Fruit fly (Drosophila melanogaster) whole organism, embryonic: ENCODE results near the gene mTerf3.

Experiments used
- CG10274 ChIP-seq: fragments of 200-800 bp; sonication (Bioruptor generic); optimal IDR thresholded peaks from 3 replicates; lab custom pipeline; 2017; ENCODE audit warnings: missing biosample characterization, mild to moderate bottlenecking, missing genetic modification characterization
- CG10366 ChIP-seq: fragments of 200-800 bp; sonication (Bioruptor generic); IDR thresholded peaks from 2 replicates; pipeline ENCODE4 v1.3.6; 2022; ENCODE audit warnings: missing biosample characterization, missing genetic modification characterization
- CG11247 ChIP-seq: fragments of 200-800 bp; sonication (Bioruptor generic); IDR thresholded peaks from 2 replicates; pipeline ENCODE4 v1.3.6; 2022; ENCODE audit warnings: missing biosample characterization, missing genetic modification characterization
- CG11456 ChIP-seq: fragments of 200-800 bp; sonication (Bioruptor generic); IDR thresholded peaks from 3 replicates; pipeline ENCODE4 v1.3.6; 2022; ENCODE audit warnings: missing biosample characterization, missing genetic modification characterization
- CG12219 ChIP-seq: fragments of 200-800 bp; sonication (Bioruptor generic); optimal IDR thresholded peaks from 3 replicates; lab custom pipeline; 2018; ENCODE audit warnings: missing biosample characterization, mild to moderate bottlenecking, missing genetic modification characterization
- CG12942 ChIP-seq: fragments of 200-800 bp; sonication (Bioruptor generic); optimal IDR thresholded peaks from 3 replicates; lab custom pipeline; 2016; ENCODE audit warnings: missing biosample characterization, missing genetic modification characterization
- CG13424 ChIP-seq: fragments of 200-800 bp; sonication (Bioruptor generic); optimal IDR thresholded peaks from 2 replicates; lab custom pipeline; 2019; ENCODE audit warnings: missing biosample characterization, mild to moderate bottlenecking, missing genetic modification characterization, moderate library complexity
- CG14014 ChIP-seq: fragments of 200-800 bp; sonication (Bioruptor generic); IDR thresholded peaks from 2 replicates; pipeline ENCODE4 v1.3.6; 2022; ENCODE audit warnings: missing biosample characterization, missing genetic modification characterization
- CG16815 ChIP-seq: fragments of 200-800 bp; sonication (Bioruptor generic); optimal IDR thresholded peaks from 3 replicates; lab custom pipeline; 2017; ENCODE audit warnings: missing biosample characterization, mild to moderate bottlenecking, missing genetic modification characterization
- CG17359 ChIP-seq: fragments of 200-800 bp; sonication (Bioruptor generic); optimal IDR thresholded peaks from 3 replicates; lab custom pipeline; 2018; ENCODE audit warnings: missing biosample characterization, mild to moderate bottlenecking, missing genetic modification characterization, moderate library complexity
- CG17361 ChIP-seq: fragments of 200-800 bp; sonication (Bioruptor generic); IDR thresholded peaks from 3 replicates; pipeline ENCODE4 v1.3.6; 2022; ENCODE audit warnings: missing biosample characterization, missing genetic modification characterization
- CG2129 ChIP-seq: fragments of 200-800 bp; sonication (Bioruptor generic); IDR thresholded peaks from 2 replicates; pipeline ENCODE4 v1.3.6; 2022; ENCODE audit warnings: missing biosample characterization, missing genetic modification characterization; ENCODE audit not compliant: partially characterized antibody
- CG33557 ChIP-seq: fragments of 200-800 bp; sonication (Bioruptor generic); optimal IDR thresholded peaks from 2 replicates; lab custom pipeline; 2019; ENCODE audit warnings: missing biosample characterization, mild to moderate bottlenecking, missing genetic modification characterization, moderate library complexity
- CG3995 ChIP-seq: fragments of 200-800 bp; sonication (Bioruptor generic); optimal IDR thresholded peaks from 3 replicates; lab custom pipeline; 2016; ENCODE audit warnings: missing biosample characterization, missing genetic modification characterization
- CG4424 ChIP-seq: fragments of 200-800 bp; sonication (Bioruptor generic); optimal IDR thresholded peaks from 3 replicates; lab custom pipeline; 2016; ENCODE audit warnings: missing biosample characterization, missing genetic modification characterization
- CG6683 ChIP-seq: fragments of 200-800 bp; sonication (Bioruptor generic); optimal IDR thresholded peaks from 2 replicates; lab custom pipeline; 2017; ENCODE audit warnings: missing biosample characterization, mild to moderate bottlenecking, missing genetic modification characterization, missing genetic modification reagents
- CG6765 ChIP-seq: fragments of 200-800 bp; sonication (Bioruptor generic); optimal IDR thresholded peaks from 3 replicates; lab custom pipeline; 2017; ENCODE audit warnings: missing biosample characterization, mild to moderate bottlenecking, missing genetic modification characterization
- CG9727 ChIP-seq: fragments of 200-800 bp; sonication (Bioruptor generic); optimal IDR thresholded peaks from 3 replicates; lab custom pipeline; 2017; ENCODE audit warnings: missing biosample characterization, mild to moderate bottlenecking, missing genetic modification characterization
- CkIIα-i1 ChIP-seq: fragments of 200-800 bp; sonication (Bioruptor generic); IDR thresholded peaks from 2 replicates; pipeline ENCODE4 v1.3.6; 2022; ENCODE audit warnings: missing biosample characterization, missing genetic modification characterization
- Dip3 ChIP-seq: fragments of 200-800 bp; sonication (Bioruptor generic); optimal IDR thresholded peaks from 3 replicates; lab custom pipeline; 2016; ENCODE audit warnings: missing biosample characterization, missing genetic modification characterization
- Dll ChIP-seq: fragments of 200-800 bp; sonication (Bioruptor generic); IDR thresholded peaks from 4 replicates; pipeline ENCODE4 v1.3.6; 2022; ENCODE audit warnings: missing biosample characterization, missing genetic modification characterization; ENCODE audit not compliant: partially characterized antibody
- HLH4C ChIP-seq: fragments of 200-800 bp; sonication (Bioruptor generic); IDR thresholded peaks from 3 replicates; pipeline ENCODE4 v1.3.6; 2022; ENCODE audit warnings: missing biosample characterization, missing genetic modification characterization; ENCODE audit not compliant: partially characterized antibody
- Mad ChIP-seq: fragments of 200-800 bp; sonication (Bioruptor generic); optimal IDR thresholded peaks from 2 replicates; lab custom pipeline; 2016; ENCODE audit warnings: missing biosample characterization, missing genetic modification characterization
- Myb ChIP-seq: fragments of 200-800 bp; sonication (Bioruptor generic); optimal IDR thresholded peaks from 2 replicates; lab custom pipeline; 2016; ENCODE audit warnings: missing biosample characterization, missing genetic modification characterization
- Oli ChIP-seq: fragments of 200-800 bp; sonication (Bioruptor generic); optimal IDR thresholded peaks from 2 replicates; lab custom pipeline; 2018; ENCODE audit warnings: missing biosample characterization, mild to moderate bottlenecking, missing genetic modification characterization, moderate library complexity
- Opbp ChIP-seq: fragments of 200-800 bp; sonication (Bioruptor generic); IDR thresholded peaks from 3 replicates; pipeline ENCODE4 v1.3.6; 2022; ENCODE audit warnings: missing biosample characterization, missing genetic modification characterization; ENCODE audit not compliant: partially characterized antibody
- Optix ChIP-seq: fragments of 200-800 bp; sonication (Bioruptor generic); IDR thresholded peaks from 3 replicates; pipeline ENCODE4 v1.3.6; 2022; ENCODE audit warnings: missing biosample characterization, missing genetic modification characterization
- chm ChIP-seq: fragments of 200-800 bp; sonication (Bioruptor generic); IDR thresholded peaks from 2 replicates; pipeline ENCODE4 v1.3.6; 2022; ENCODE audit warnings: missing biosample characterization, missing genetic modification characterization
- danr ChIP-seq: fragments of 200-800 bp; sonication (Bioruptor generic); IDR thresholded peaks from 2 replicates; pipeline ENCODE4 v1.3.6; 2022; ENCODE audit warnings: missing biosample characterization, missing genetic modification characterization
- emc ChIP-seq: fragments of 200-800 bp; sonication (Bioruptor generic); optimal IDR thresholded peaks from 2 replicates; lab custom pipeline; 2016; ENCODE audit warnings: missing biosample characterization, missing genetic modification characterization
- fd64A ChIP-seq: fragments of 200-800 bp; sonication (Bioruptor generic); optimal IDR thresholded peaks from 3 replicates; lab custom pipeline; 2018; ENCODE audit warnings: missing biosample characterization, mild to moderate bottlenecking, missing genetic modification characterization
- gcm ChIP-seq: fragments of 200-800 bp; sonication (Bioruptor generic); optimal IDR thresholded peaks from 2 replicates; lab custom pipeline; 2019; ENCODE audit warnings: missing biosample characterization, mild to moderate bottlenecking, missing genetic modification characterization, moderate library complexity
- hkb ChIP-seq, 2 experiments: fragments of 200-800 bp in 1 of 2; fragments of >200 bp in 1 of 2; sonication (Bioruptor generic) in 1 of 2; IDR thresholded peaks in 1 of 2; optimal IDR thresholded peaks in 1 of 2; 2 replicates each; pipeline versions ENCODE4 v1.3.6 to Lab custom; 2017 to 2022; ENCODE audit warnings: missing biosample characterization in 1 of 2, missing genetic modification characterization in 1 of 2
- jing ChIP-seq: fragments of 200-800 bp; sonication (Bioruptor generic); optimal IDR thresholded peaks from 2 replicates; lab custom pipeline; 2018; ENCODE audit warnings: missing biosample characterization, mild to moderate bottlenecking, missing genetic modification characterization
- knrl ChIP-seq: fragments of 200-800 bp; sonication (Bioruptor generic); IDR thresholded peaks from 3 replicates; pipeline ENCODE4 v1.3.6; 2022; ENCODE audit warnings: missing biosample characterization, missing genetic modification characterization; ENCODE audit not compliant: partially characterized antibody
- mam ChIP-seq: fragments of 200-800 bp; sonication (Bioruptor generic); optimal IDR thresholded peaks from 3 replicates; lab custom pipeline; 2016; ENCODE audit warnings: missing biosample characterization, missing genetic modification characterization
- nom ChIP-seq: fragments of 200-800 bp; sonication (Bioruptor generic); optimal IDR thresholded peaks from 2 replicates; lab custom pipeline; 2017; ENCODE audit warnings: missing biosample characterization, missing genetic modification characterization, mild to moderate bottlenecking, moderate library complexity, missing genetic modification reagents
- odd ChIP-seq: fragments of 200-800 bp; sonication (Bioruptor generic); optimal IDR thresholded peaks from 2 replicates; lab custom pipeline; 2017; ENCODE audit warnings: missing biosample characterization, mild to moderate bottlenecking, missing genetic modification characterization
- peb ChIP-seq: fragments of 200-800 bp; sonication (Bioruptor generic); IDR thresholded peaks from 2 replicates; pipeline ENCODE4 v1.3.6; 2022; ENCODE audit warnings: missing biosample characterization, missing genetic modification characterization
- row ChIP-seq: fragments of 200-800 bp; sonication (Bioruptor generic); IDR thresholded peaks from 3 replicates; pipeline ENCODE4 v1.3.6; 2022; ENCODE audit warnings: missing biosample characterization, missing genetic modification characterization
- run ChIP-seq: fragments of 200-800 bp; sonication (Bioruptor generic); optimal IDR thresholded peaks from 3 replicates; lab custom pipeline; 2018; ENCODE audit warnings: missing biosample characterization, mild to moderate bottlenecking, missing genetic modification characterization
- sens-2 ChIP-seq: fragments of 200-800 bp; sonication (Bioruptor generic); IDR thresholded peaks from 2 replicates; pipeline ENCODE4 v1.3.6; 2022; ENCODE audit warnings: missing biosample characterization, missing genetic modification characterization
- shn ChIP-seq: fragments of 200-800 bp; sonication (Bioruptor generic); optimal IDR thresholded peaks from 3 replicates; lab custom pipeline; 2016; ENCODE audit warnings: missing biosample characterization, missing genetic modification characterization
- so ChIP-seq: fragments of 200-800 bp; sonication (Bioruptor generic); IDR thresholded peaks from 3 replicates; pipeline ENCODE4 v1.3.6; 2022; ENCODE audit warnings: missing biosample characterization, missing genetic modification characterization
- sqz ChIP-seq: fragments of 200-800 bp; sonication (Bioruptor generic); optimal IDR thresholded peaks from 3 replicates; lab custom pipeline; 2018; ENCODE audit warnings: missing biosample characterization, mild to moderate bottlenecking, missing genetic modification characterization
- tgo ChIP-seq: fragments of 200-800 bp; sonication (Bioruptor generic); IDR thresholded peaks from 3 replicates; pipeline ENCODE4 v1.3.6; 2022; ENCODE audit warnings: missing biosample characterization, missing genetic modification characterization
- toy ChIP-seq: fragments of 200-800 bp; sonication (Bioruptor generic); IDR thresholded peaks from 2 replicates; pipeline ENCODE4 v1.3.6; 2022; ENCODE audit warnings: missing biosample characterization, missing genetic modification characterization
- zen ChIP-seq: fragments of 200-800 bp; sonication (Bioruptor generic); optimal IDR thresholded peaks from 3 replicates; lab custom pipeline; 2018; ENCODE audit warnings: missing biosample characterization, mild to moderate bottlenecking, missing genetic modification characterization, moderate library complexity

Gene mTerf3

DNA sequence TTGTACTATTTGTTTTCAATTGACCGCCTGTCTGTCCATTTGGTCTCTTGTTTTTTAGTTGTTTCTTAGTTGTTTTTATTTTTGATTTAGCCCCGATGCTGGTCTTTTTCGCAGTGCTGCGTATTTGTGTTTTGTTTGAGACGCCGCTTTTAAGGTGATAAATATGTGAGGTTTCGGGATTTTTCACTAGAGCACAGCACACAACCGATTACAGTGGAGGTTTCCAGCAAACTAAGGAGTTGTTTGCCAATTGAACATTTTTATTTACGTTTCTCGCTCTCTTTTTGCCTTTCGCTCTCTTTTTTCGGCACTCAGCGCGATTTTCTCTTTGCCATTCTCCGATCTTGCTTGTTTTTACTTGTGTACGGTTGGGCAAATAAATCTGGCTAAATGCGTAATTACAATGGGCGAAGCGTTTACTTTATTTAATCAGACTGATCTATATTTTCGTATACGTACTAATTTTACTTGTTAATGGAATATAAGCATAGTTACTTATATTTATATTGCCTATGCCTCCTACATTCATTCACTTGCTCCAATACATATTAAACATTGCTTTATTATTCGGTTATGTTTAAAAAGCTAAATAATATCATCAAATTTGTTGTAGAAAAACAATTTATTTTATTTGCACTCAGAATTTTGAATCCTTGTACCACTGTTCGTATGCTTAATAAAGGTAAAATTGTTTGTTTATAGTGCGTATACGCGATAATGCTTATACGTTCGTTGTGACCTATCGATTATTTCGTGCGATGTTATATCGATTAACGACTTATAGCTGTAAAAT lies 19.8 kb upstream of the mTerf3 start, which contains the start of gene Rcd2 (continued):
- TF ChIP-seq gcm (GFP tag; lab: Kevin White, UChicago) (peak; percentile 83), CG9727 (GFP tag; lab: Kevin White, UChicago) (peak; percentile 80), so (peak; percentile 82), CG10366 (GFP tag; lab: Robert Waterston, UW) (peak; percentile 61), sens-2 (0 out of 2 replicates have a peak, but pooled peaks have one; percentile 11), Optix (no peak), sqz (GFP tag; lab: Kevin White, UChicago) (peak; percentile 71), CG14014 (peak; percentile 81), zen (tag; lab: Kevin White, UChicago) (peak; percentile 43), CG17361 (peak; percentile 90), CG3995 (no peak), Mad (GFP tag; lab: Kevin White, UChicago) (no peak), CG4424 (peak; percentile 42), CG11456 (GFP tag; lab: Robert Waterston, UW) (0 out of 3 replicates have a peak, but pooled peaks have one; percentile 23), Oli (peak; percentile 80), mam (GFP tag; lab: Kevin White, UChicago) (peak; percentile 66), CG13424 (tag; lab: Kevin White, UChicago) (peak; percentile 87), hkb (optimal IDR thresholded peaks at IDR 0.05; lab: Kevin White, UChicago) (no peak), hkb (GFP tag; IDR thresholded peaks at IDR 0.05; lab: Robert Waterston, UW) (peak; percentile 89), row (peak; percentile 88), Myb (GFP tag; lab: Kevin White, UChicago) (no peak), danr (GFP tag; lab: Robert Waterston, UW) (peak; percentile 57; the same call in 1 of the 2 replicates), chm (GFP tag; lab: Robert Waterston, UW) (no peak; the same call in 1 of the 2 replicates), CG17359 (tag; lab: Kevin White, UChicago) (peak; percentile 84), Dll (GFP tag; lab: Robert Waterston, UW) (peak; percentile 90), shn (GFP tag; lab: Kevin White, UChicago) (peak; percentile 1), CG6765 (peak; percentile 89), CG2129 (GFP tag; lab: Robert Waterston, UW) (peak; percentile 64; the same call in 1 of the 2 replicates), knrl (peak; percentile 86), run (tag; lab: Kevin White, UChicago) (peak; percentile 89), CG6683 (GFP tag; lab: Kevin White, UChicago) (peak; percentile 88), CG12219 (GFP tag; lab: Kevin White, UChicago) (peak; percentile 83), CG11247 (GFP tag; lab: Robert Waterston, UW) (peak; percentile 66; the same call in 1 of the 2 replicates), jing (GFP tag; lab: Kevin White, UChicago) (peak; percentile 29), CG10274 (peak; percentile 17), CG33557 (GFP tag; lab: Kevin White, UChicago) (no peak), CkIIα-i1 (no peak), CG12942 (peak; percentile 51), Dip3 (GFP tag; lab: Kevin White, UChicago) (peak; percentile 64), tgo (peak; percentile 82), fd64A (GFP tag; lab: Kevin White, UChicago) (no peak), nom (GFP tag; lab: Kevin White, UChicago) (peak; percentile 44), HLH4C (GFP tag; lab: Robert Waterston, UW) (peak; percentile 86), Opbp (GFP tag; lab: Robert Waterston, UW) (peak; percentile 89; the same call in 2 of the 3 replicates), odd (GFP tag; lab: Kevin White, UChicago) (peak; percentile 88), CG16815 (GFP tag; lab: Kevin White, UChicago) (peak; percentile 21), emc (GFP tag; lab: Kevin White, UChicago) (peak; percentile 57), peb (peak; percentile 17; the same call in 1 of the 2 replicates), toy (peak; percentile 73)
